Worm (Caenorhabditis elegans) whole organism, L3 larva: ENCODE results near the gene aat-7.

Source experiments
- ZK546.5 ChIP-seq: sonication (generic microtip); optimal IDR thresholded peaks from 2 replicates; lab custom pipeline; 2017; ENCODE audit warnings: missing biosample characterization, missing genetic modification characterization
- elt-1 ChIP-seq: fragments of 150-350 bp; optimal IDR thresholded peaks from 2 replicates; lab custom pipeline; 2014; ENCODE audit warnings: missing biosample characterization, missing genetic modification characterization
- fkh-10 ChIP-seq: sonication (generic microtip); optimal IDR thresholded peaks from 2 replicates; lab custom pipeline; 2017; ENCODE audit warnings: missing biosample characterization, missing genetic modification reagents, missing genetic modification characterization
- jun-1 ChIP-seq: fragments of 150-350 bp; optimal IDR thresholded peaks from 2 replicates; lab custom pipeline; 2014; ENCODE audit warnings: missing biosample characterization, missing genetic modification reagents, missing genetic modification characterization
- lin-39 ChIP-seq: fragments of 150-350 bp; optimal IDR thresholded peaks from 2 replicates; lab custom pipeline; 2018; ENCODE audit warnings: missing biosample characterization, missing genetic modification reagents, missing genetic modification characterization
- nhr-11 ChIP-seq: fragments of 150-350 bp; optimal IDR thresholded peaks from 2 replicates; lab custom pipeline; 2014; ENCODE audit warnings: missing biosample characterization, missing genetic modification characterization
- nhr-237 ChIP-seq: fragments of 150-350 bp; optimal IDR thresholded peaks from 2 replicates; lab custom pipeline; 2014; ENCODE audit warnings: missing biosample characterization, missing genetic modification characterization
- nhr-28 ChIP-seq: fragments of 150-350 bp; optimal IDR thresholded peaks from 2 replicates; lab custom pipeline; 2014; ENCODE audit warnings: missing biosample characterization, missing genetic modification characterization
- nhr-77 ChIP-seq: fragments of 150-350 bp; optimal IDR thresholded peaks from 2 replicates; lab custom pipeline; 2014; ENCODE audit warnings: missing biosample characterization, missing genetic modification characterization
- snpc-4 ChIP-seq: fragments of 150-350 bp; optimal IDR thresholded peaks from 2 replicates; lab custom pipeline; 2014; ENCODE audit warnings: missing biosample characterization, missing genetic modification characterization
- tbx-2 ChIP-seq: sonication (generic microtip); optimal IDR thresholded peaks from 2 replicates; lab custom pipeline; 2016; ENCODE audit warnings: mild to moderate bottlenecking, missing genetic modification characterization, missing compliant biosample characterization
- unc-62 ChIP-seq: fragments of 150-350 bp; sonication (generic microtip); optimal IDR thresholded peaks from 4 replicates; lab custom pipeline; 2014; ENCODE audit warnings: missing biosample characterization, missing genetic modification reagents, missing genetic modification characterization
- ztf-11 ChIP-seq: fragments of 150-350 bp; optimal IDR thresholded peaks from 2 replicates; lab custom pipeline; 2014; ENCODE audit warnings: missing biosample characterization, missing genetic modification characterization

ce11 chrII:1386478-1386877 is at the start of gene aat-7:
- no peak for TF ChIP-seq fkh-10
- peak; percentile 11 for TF ChIP-seq jun-1 (tag; lab: Kevin White, UChicago)
- TF ChIP-seq unc-62 (GFP tag; lab: Kevin White, UChicago), result no peak
- TF ChIP-seq elt-1 (tag; lab: Kevin White, UChicago), result no peak
- TF ChIP-seq lin-39 (tag; lab: Kevin White, UChicago), result no peak
- no peak for TF ChIP-seq ZK546.5 (tag; lab: Kevin White, UChicago)
- TF ChIP-seq nhr-77, result no peak
- no peak for TF ChIP-seq tbx-2 (tag; lab: Kevin White, UChicago)
- TF ChIP-seq nhr-28, result no peak
- TF ChIP-seq nhr-11 (tag; lab: Kevin White, UChicago), result no peak
- no peak for TF ChIP-seq snpc-4 (tag; lab: Kevin White, UChicago)
- TF ChIP-seq nhr-237 (tag; lab: Kevin White, UChicago), result no peak
- no peak for TF ChIP-seq ztf-11 (tag; lab: Kevin White, UChicago)
